Worm (Caenorhabditis elegans): ENCODE measurements around the gene stn-2.

The stn-2 gene

ce11 chrX:7651219-7651958 is 29.0 kb downstream of the stn-2 start:
- TF ChIP-seq ceh-8 (GFP tag; optimal IDR thresholded peaks at IDR 0.05) (no peak), isw-1 (GFP tag; IDR thresholded peaks at IDR 0.05) (no peak), F16B12.6 (tag; optimal IDR thresholded peaks at IDR 0.05) (no peak), ceh-63 (GFP tag; optimal IDR thresholded peaks at IDR 0.05) (no peak), lin-15B (tag; optimal IDR thresholded peaks at IDR 0.05) (no peak), ceh-82 (tag; optimal IDR thresholded peaks at IDR 0.05) (no peak), efl-3 (GFP tag; optimal IDR thresholded peaks at IDR 0.05) (no peak), nhr-85 (tag) (no peak)

ce11 chrX:7645313-7645712 is 35.1 kb downstream of the stn-2 start, which contains the start of gene F26A10.2:
Gene F26A10.2 (minus strand): TSS chrX:7645413.
- no peak for TF ChIP-seq nhr-71 (tag; optimal IDR thresholded peaks at IDR 0.05)
- no peak for TF ChIP-seq hpl-2 (GFP tag; optimal IDR thresholded peaks at IDR 0.05)
- no peak for TF ChIP-seq egl-27 (tag; optimal IDR thresholded peaks at IDR 0.05)
- TF ChIP-seq unc-130 (tag; optimal IDR thresholded peaks at IDR 0.05), result no peak
- no peak for TF ChIP-seq ceh-90 (tag; optimal IDR thresholded peaks at IDR 0.05)
- TF ChIP-seq nhr-85 (tag), result no peak
- no peak for TF ChIP-seq nhr-11 (tag; optimal IDR thresholded peaks at IDR 0.05)
- TF ChIP-seq snu-23 (GFP tag; optimal IDR thresholded peaks at IDR 0.05), result no peak
- no peak for TF ChIP-seq sox-4 (tag; optimal IDR thresholded peaks at IDR 0.05)
- TF ChIP-seq ceh-88 (GFP tag; IDR thresholded peaks at IDR 0.05), result no peak
- no peak for TF ChIP-seq lin-35 (GFP tag; optimal IDR thresholded peaks at IDR 0.05)
- no peak for TF ChIP-seq dsc-1 (tag; optimal IDR thresholded peaks at IDR 0.05)

- TF ChIP-seq nhr-19 (GFP tag; conservative IDR thresholded peaks at IDR 0.05) (no peak), ztf-4 (tag; optimal IDR thresholded peaks at IDR 0.05) (no peak), snpc-4 (tag; optimal IDR thresholded peaks at IDR 0.05) (no peak), nhr-11 (tag; optimal IDR thresholded peaks at IDR 0.05) (no peak), alr-1 (tag; optimal IDR thresholded peaks at IDR 0.05; ENCODE audit: borderline replicate concordance) (no peak), efl-1 (optimal IDR thresholded peaks at IDR 0.05) (no peak), efl-1 (GFP tag; optimal IDR thresholded peaks at IDR 0.05 in 1 of 2) (no peak), nhr-90 (tag; optimal IDR thresholded peaks at IDR 0.05; ENCODE audit: poor library complexity) (no peak), tlp-1 (tag; optimal IDR thresholded peaks at IDR 0.05) (no peak), F16B12.6 (tag; optimal IDR thresholded peaks at IDR 0.05) (no peak), ceh-8 (GFP tag; optimal IDR thresholded peaks at IDR 0.05) (no peak), elt-3 (tag; optimal IDR thresholded peaks at IDR 0.05) (no peak), rnt-1 (tag; optimal IDR thresholded peaks at IDR 0.05) (no peak), hlh-17 (GFP tag; optimal IDR thresholded peaks at IDR 0.05; ENCODE audit: borderline replicate concordance) (no peak), hpl-2 (GFP tag; optimal IDR thresholded peaks at IDR 0.05) (no peak), jun-1 (tag; optimal IDR thresholded peaks at IDR 0.05) (no peak), fkh-8 (tag; optimal IDR thresholded peaks at IDR 0.05) (no peak), ama-1 (optimal IDR thresholded peaks at IDR 0.05) (no peak), nhr-20 (tag; optimal IDR thresholded peaks at IDR 0.05) (no peak), dpl-1 (GFP tag; optimal IDR thresholded peaks at IDR 0.05) (no peak)
These were observed 39.6 kb downstream of the stn-2 start for ce11 chrX:7640811-7641210.

ce11 chrX:7640391-7640790 is 40.0 kb downstream of the stn-2 start:
- no peak for TF ChIP-seq fkh-4 (tag; optimal IDR thresholded peaks at IDR 0.05; ENCODE audit: borderline replicate concordance)
- TF ChIP-seq ceh-8 (GFP tag; optimal IDR thresholded peaks at IDR 0.05), result no peak

Measured in whole organism, L1 larva.